Fruit fly (Drosophila melanogaster) whole organism, embryonic: ENCODE data around the gene CG3040.
A peak's percentile ranks its signal among the peaks of the same experiment; 100 is the strongest.

Experiments
- Asciz ChIP-seq: fragments of 200-800 bp; sonication (Bioruptor generic); optimal IDR thresholded peaks from 2 replicates; lab custom pipeline; 2017; ENCODE audit warnings: missing biosample characterization, mild to moderate bottlenecking, missing genetic modification characterization, missing genetic modification reagents
- BtbVII ChIP-seq: fragments of 200-800 bp; sonication (Bioruptor generic); optimal IDR thresholded peaks from 3 replicates; lab custom pipeline; 2017; ENCODE audit warnings: missing biosample characterization, mild to moderate bottlenecking, missing genetic modification characterization
- CG10274 ChIP-seq: fragments of 200-800 bp; sonication (Bioruptor generic); optimal IDR thresholded peaks from 3 replicates; lab custom pipeline; 2017; ENCODE audit warnings: missing biosample characterization, mild to moderate bottlenecking, missing genetic modification characterization
- CG10462 ChIP-seq: fragments of 200-800 bp; sonication (Bioruptor generic); optimal IDR thresholded peaks from 2 replicates; lab custom pipeline; 2016; ENCODE audit warnings: missing biosample characterization, missing genetic modification characterization
- CG12155 ChIP-seq: fragments of 200-800 bp; sonication (Bioruptor generic); optimal IDR thresholded peaks from 3 replicates; lab custom pipeline; 2016; ENCODE audit warnings: missing biosample characterization, missing genetic modification characterization
- CG13296 ChIP-seq: fragments of 200-800 bp; sonication (Bioruptor generic); optimal IDR thresholded peaks from 3 replicates; lab custom pipeline; 2018; ENCODE audit warnings: missing biosample characterization, mild to moderate bottlenecking, missing genetic modification characterization
- CG14014 ChIP-seq: fragments of 200-800 bp; sonication (Bioruptor generic); IDR thresholded peaks from 2 replicates; pipeline ENCODE4 v1.3.6; 2022; ENCODE audit warnings: missing biosample characterization, missing genetic modification characterization
- CG15479 ChIP-seq: fragments of 200-800 bp; sonication (Bioruptor generic); optimal IDR thresholded peaks from 3 replicates; lab custom pipeline; 2019; ENCODE audit warnings: missing biosample characterization, mild to moderate bottlenecking, missing genetic modification characterization, moderate library complexity
- CG15601 ChIP-seq: fragments of 200-800 bp; sonication (Bioruptor generic); optimal IDR thresholded peaks from 3 replicates; lab custom pipeline; 2019; ENCODE audit warnings: missing biosample characterization, mild to moderate bottlenecking, missing genetic modification characterization, moderate library complexity
- CG1603 ChIP-seq: fragments of 200-800 bp; sonication (Bioruptor generic); optimal IDR thresholded peaks from 2 replicates; lab custom pipeline; 2019; ENCODE audit warnings: missing biosample characterization, mild to moderate bottlenecking, missing genetic modification characterization, moderate library complexity
- CG17568 ChIP-seq: fragments of 200-800 bp; sonication (Bioruptor generic); optimal IDR thresholded peaks from 2 replicates; lab custom pipeline; 2018; ENCODE audit warnings: missing biosample characterization, mild to moderate bottlenecking, missing genetic modification characterization, moderate library complexity
- CG18599 ChIP-seq: fragments of 200-800 bp; sonication (Bioruptor generic); optimal IDR thresholded peaks from 3 replicates; lab custom pipeline; 2017; ENCODE audit warnings: missing biosample characterization, missing genetic modification characterization, mild to moderate bottlenecking, moderate library complexity, missing genetic modification reagents
- CG2116 ChIP-seq: fragments of 200-800 bp; sonication (Bioruptor generic); optimal IDR thresholded peaks from 3 replicates; lab custom pipeline; 2018; ENCODE audit warnings: missing biosample characterization, mild to moderate bottlenecking, missing genetic modification characterization
- CG2202 ChIP-seq: fragments of 200-800 bp; sonication (Bioruptor generic); optimal IDR thresholded peaks from 2 replicates; lab custom pipeline; 2018; ENCODE audit warnings: missing biosample characterization, mild to moderate bottlenecking, missing genetic modification characterization
- CG33557 ChIP-seq: fragments of 200-800 bp; sonication (Bioruptor generic); optimal IDR thresholded peaks from 2 replicates; lab custom pipeline; 2019; ENCODE audit warnings: missing biosample characterization, mild to moderate bottlenecking, missing genetic modification characterization, moderate library complexity
- CG3847 ChIP-seq: fragments of 200-800 bp; sonication (Bioruptor generic); IDR thresholded peaks from 2 replicates; pipeline ENCODE4 v1.3.6; 2022; ENCODE audit warnings: missing biosample characterization, missing genetic modification characterization
- CG4707 ChIP-seq: fragments of 200-800 bp; sonication (Bioruptor generic); optimal IDR thresholded peaks from 2 replicates; lab custom pipeline; 2018; ENCODE audit warnings: missing biosample characterization, mild to moderate bottlenecking, missing genetic modification characterization, moderate library complexity
- CG7987 ChIP-seq: fragments of 200-800 bp; sonication (Bioruptor generic); optimal IDR thresholded peaks from 2 replicates; lab custom pipeline; 2018; ENCODE audit warnings: missing biosample characterization, mild to moderate bottlenecking, missing genetic modification characterization, moderate library complexity
- CG8924 ChIP-seq: fragments of 200-800 bp; optimal IDR thresholded peaks from 3 replicates; lab custom pipeline; 2019; ENCODE audit warnings: missing biosample characterization, mild to moderate bottlenecking, missing genetic modification characterization, moderate library complexity
- CoRest ChIP-seq: fragments of 200-800 bp; sonication (Bioruptor generic); optimal IDR thresholded peaks from 3 replicates; lab custom pipeline; 2018; ENCODE audit warnings: missing biosample characterization, mild to moderate bottlenecking, missing genetic modification characterization, moderate library complexity
- CrebB ChIP-seq: fragments of 200-800 bp; sonication (Bioruptor generic); optimal IDR thresholded peaks from 3 replicates; lab custom pipeline; 2018; ENCODE audit warnings: missing biosample characterization, mild to moderate bottlenecking, missing genetic modification characterization
- D19A ChIP-seq: fragments of 200-800 bp; optimal IDR thresholded peaks from 3 replicates; lab custom pipeline; 2019; ENCODE audit warnings: missing biosample characterization, mild to moderate bottlenecking, missing genetic modification characterization, moderate library complexity
- Dfd ChIP-seq, 2 experiments: fragments of >200 bp; optimal IDR thresholded peaks; 2 replicates each; lab custom pipeline; 2017; ENCODE audit warnings: missing biosample characterization in 2 of 2, missing genetic modification characterization in 2 of 2
- Dref ChIP-seq: fragments of 200-800 bp; sonication (Bioruptor generic); IDR thresholded peaks from 2 replicates; pipeline ENCODE4 v1.3.6; 2022; ENCODE audit warnings: missing biosample characterization, missing genetic modification characterization
- ERR ChIP-seq: fragments of 200-800 bp; sonication (Bioruptor generic); optimal IDR thresholded peaks from 2 replicates; lab custom pipeline; 2016; ENCODE audit warnings: missing biosample characterization, missing genetic modification characterization
- Ets65A ChIP-seq: fragments of 200-800 bp; sonication (Bioruptor generic); peaks from one replicate; lab custom pipeline; 2016; ENCODE audit warnings: missing biosample characterization, missing genetic modification characterization
- Fer3 ChIP-seq: fragments of 200-800 bp; sonication (Bioruptor generic); optimal IDR thresholded peaks from 2 replicates; lab custom pipeline; 2018; ENCODE audit warnings: missing biosample characterization, mild to moderate bottlenecking, missing genetic modification characterization, moderate library complexity
- HLH3B ChIP-seq: fragments of 200-800 bp; sonication (Bioruptor generic); IDR thresholded peaks from 2 replicates; pipeline ENCODE4 v1.3.6; 2022; ENCODE audit warnings: missing biosample characterization, missing genetic modification characterization
- Hmr ChIP-seq: fragments of 200-800 bp; sonication (Bioruptor generic); optimal IDR thresholded peaks from 3 replicates; lab custom pipeline; 2017; ENCODE audit warnings: mild to moderate bottlenecking, missing biosample characterization, missing genetic modification reagents, missing genetic modification characterization
- Kr ChIP-seq: fragments of 200-800 bp; sonication (Bioruptor generic); optimal IDR thresholded peaks from 2 replicates; lab custom pipeline; 2017; ENCODE audit warnings: missing biosample characterization, mild to moderate bottlenecking, missing genetic modification characterization
- Med ChIP-seq: fragments of 200-800 bp; sonication (Bioruptor generic); peaks from one replicate; lab custom pipeline; 2016; ENCODE audit warnings: missing biosample characterization, missing genetic modification characterization, mild to moderate bottlenecking, inconsistent platforms, moderate library complexity
- NC2β ChIP-seq: fragments of 200-800 bp; sonication (Bioruptor generic); optimal IDR thresholded peaks from 2 replicates; lab custom pipeline; 2016; ENCODE audit warnings: missing biosample characterization, missing genetic modification characterization
- NfI ChIP-seq: fragments of 200-800 bp; sonication (Bioruptor generic); optimal IDR thresholded peaks from 3 replicates; lab custom pipeline; 2018; ENCODE audit warnings: missing biosample characterization, mild to moderate bottlenecking, missing genetic modification characterization, moderate library complexity
- PHDP ChIP-seq: fragments of 200-800 bp; sonication (Bioruptor generic); optimal IDR thresholded peaks from 3 replicates; lab custom pipeline; 2018; ENCODE audit warnings: missing biosample characterization, mild to moderate bottlenecking, missing genetic modification characterization, moderate library complexity
- Tbp ChIP-seq: fragments of >200 bp; optimal IDR thresholded peaks from 2 replicates; lab custom pipeline; 2018; ENCODE audit warnings: missing biosample characterization, missing genetic modification characterization
- Vsx1 ChIP-seq: fragments of 200-800 bp; sonication (Bioruptor generic); optimal IDR thresholded peaks from 2 replicates; lab custom pipeline; 2017; ENCODE audit warnings: missing biosample characterization, mild to moderate bottlenecking, missing genetic modification characterization, missing genetic modification reagents
- ac ChIP-seq: fragments of 200-800 bp; sonication (Bioruptor generic); optimal IDR thresholded peaks from 3 replicates; lab custom pipeline; 2017; ENCODE audit warnings: missing biosample characterization, mild to moderate bottlenecking, missing genetic modification characterization
- az2 ChIP-seq: fragments of 200-800 bp; sonication (Bioruptor generic); optimal IDR thresholded peaks from 3 replicates; lab custom pipeline; 2016; ENCODE audit warnings: missing biosample characterization, missing genetic modification characterization
- cg ChIP-seq: fragments of 200-800 bp; sonication (Bioruptor generic); optimal IDR thresholded peaks from 3 replicates; lab custom pipeline; 2019; ENCODE audit warnings: missing biosample characterization, mild to moderate bottlenecking, missing genetic modification characterization, moderate library complexity
- dan ChIP-seq: fragments of 200-800 bp; sonication (Bioruptor generic); IDR thresholded peaks from 2 replicates; pipeline ENCODE4 v1.3.6; 2022; ENCODE audit warnings: missing biosample characterization, missing genetic modification characterization
- fd102C ChIP-seq: fragments of 200-800 bp; sonication (Bioruptor generic); optimal IDR thresholded peaks from 2 replicates; lab custom pipeline; 2018; ENCODE audit warnings: missing biosample characterization, mild to moderate bottlenecking, missing genetic modification characterization, moderate library complexity
- fru ChIP-seq: fragments of >200 bp; optimal IDR thresholded peaks from 2 replicates; lab custom pipeline; 2017
- gce ChIP-seq: fragments of 200-800 bp; sonication (Bioruptor generic); IDR thresholded peaks from 3 replicates; pipeline ENCODE4 v1.3.6; 2022; ENCODE audit warnings: missing biosample characterization, missing genetic modification characterization
- gsb-n ChIP-seq: fragments of 200-800 bp; sonication (Bioruptor generic); optimal IDR thresholded peaks from 3 replicates; lab custom pipeline; 2018; ENCODE audit warnings: missing biosample characterization, mild to moderate bottlenecking, missing genetic modification characterization
- h ChIP-seq: fragments of >200 bp; optimal IDR thresholded peaks from 2 replicates; lab custom pipeline; 2017
- jigr1 ChIP-seq: fragments of 200-800 bp; sonication (Bioruptor generic); IDR thresholded peaks from 3 replicates; pipeline ENCODE4 v1.3.6; 2022; ENCODE audit warnings: missing biosample characterization, missing genetic modification characterization
- kah ChIP-seq: fragments of 200-800 bp; sonication (Bioruptor generic); optimal IDR thresholded peaks from 2 replicates; lab custom pipeline; 2018; ENCODE audit warnings: missing biosample characterization, mild to moderate bottlenecking, missing genetic modification characterization
- sens ChIP-seq: fragments of 200-800 bp; sonication (Bioruptor generic); peaks from one replicate; lab custom pipeline; 2016; ENCODE audit warnings: missing biosample characterization, missing genetic modification characterization
- seq ChIP-seq: fragments of 200-800 bp; sonication (Bioruptor generic); IDR thresholded peaks from 2 replicates; pipeline ENCODE4 v1.3.6; 2022; ENCODE audit warnings: missing biosample characterization, missing genetic modification characterization
- twi ChIP-seq: fragments of 200-800 bp; optimal IDR thresholded peaks from 2 replicates; lab custom pipeline; 2019; ENCODE audit warnings: missing biosample characterization, mild to moderate bottlenecking, missing genetic modification characterization, moderate library complexity
- wek ChIP-seq: fragments of 200-800 bp; sonication (Bioruptor generic); optimal IDR thresholded peaks from 3 replicates; lab custom pipeline; 2018; ENCODE audit warnings: missing biosample characterization, mild to moderate bottlenecking, missing genetic modification characterization, moderate library complexity
- yki ChIP-seq: fragments of >200 bp; optimal IDR thresholded peaks from 3 replicates; lab custom pipeline; 2018
- zfh2 ChIP-seq: fragments of 200-800 bp; sonication (Bioruptor generic); optimal IDR thresholded peaks from 2 replicates; lab custom pipeline; 2016; ENCODE audit warnings: missing biosample characterization, missing genetic modification characterization

The CG3040 gene

dm6 chrX:6937417-6937816, 35.8 kb downstream of the CG3040 start (continued):
- TF ChIP-seq dan (GFP tag; lab: Robert Waterston, UW): no peak
- TF ChIP-seq CG18599: no peak
- TF ChIP-seq CoRest: peak; percentile 21
- no peak for TF ChIP-seq yki (lab: Kevin White, UChicago)
- peak; percentile 16 for TF ChIP-seq PHDP (tag; lab: Kevin White, UChicago)
- TF ChIP-seq Kr (GFP tag; lab: Kevin White, UChicago): peak; percentile 93
- TF ChIP-seq CG15601: peak; percentile 13
- no peak for TF ChIP-seq jigr1 (GFP tag; lab: Robert Waterston, UW)
- TF ChIP-seq CG15479 (GFP tag; lab: Kevin White, UChicago): peak; percentile 83
- no peak for TF ChIP-seq Asciz (GFP tag; lab: Kevin White, UChicago)
- peak; percentile 17 for TF ChIP-seq CG17568 (GFP tag; lab: Kevin White, UChicago)
- TF ChIP-seq Med (GFP tag; lab: Kevin White, UChicago): peak; percentile 25
- no peak for TF ChIP-seq NfI
- peak; percentile 18 for TF ChIP-seq gsb-n (tag; lab: Kevin White, UChicago)
- TF ChIP-seq CG4707 (GFP tag; lab: Kevin White, UChicago): no peak
- peak; percentile 47 for TF ChIP-seq CG1603 (tag; lab: Kevin White, UChicago)
- TF ChIP-seq D19A (tag; lab: Kevin White, UChicago): no peak
- peak; percentile 82 for TF ChIP-seq twi (tag; lab: Kevin White, UChicago)
- no peak for TF ChIP-seq CG13296 (GFP tag; lab: Kevin White, UChicago)
- TF ChIP-seq h: no peak
- TF ChIP-seq az2 (GFP tag; lab: Kevin White, UChicago): no peak
- TF ChIP-seq CG7987 (GFP tag; lab: Kevin White, UChicago): no peak
- peak; percentile 86 for TF ChIP-seq Ets65A (GFP tag; lab: Kevin White, UChicago)
- TF ChIP-seq Hmr (GFP tag; lab: Kevin White, UChicago): no peak
- TF ChIP-seq kah (GFP tag; lab: Kevin White, UChicago): no peak
- no peak for TF ChIP-seq Fer3 (tag; lab: Kevin White, UChicago)
- peak; percentile 48 for TF ChIP-seq cg (GFP tag; lab: Kevin White, UChicago)
- TF ChIP-seq fru: no peak
- TF ChIP-seq CG2202 (tag; lab: Kevin White, UChicago): peak; percentile 54
- no peak for TF ChIP-seq CG14014
- no peak for TF ChIP-seq CG3847 (GFP tag; lab: Robert Waterston, UW)
- no peak for TF ChIP-seq BtbVII
- no peak for TF ChIP-seq NC2β (GFP tag; lab: Kevin White, UChicago)
- no peak for TF ChIP-seq Tbp (GFP tag; lab: Kevin White, UChicago)
- no peak for TF ChIP-seq CG12155
- peak; percentile 15 for TF ChIP-seq fd102C
- TF ChIP-seq CG10274: no peak
- TF ChIP-seq HLH3B: no peak
- no peak for TF ChIP-seq CG8924 (tag; lab: Kevin White, UChicago)
- TF ChIP-seq CG10462 (GFP tag; lab: Kevin White, UChicago): peak; percentile 10
- peak; percentile 20 for TF ChIP-seq CrebB (tag; lab: Kevin White, UChicago)
- no peak for TF ChIP-seq zfh2 (GFP tag; lab: Kevin White, UChicago)
- TF ChIP-seq Vsx1: no peak
- TF ChIP-seq gce (GFP tag; lab: Robert Waterston, UW): no peak
- TF ChIP-seq ERR (GFP tag; lab: Kevin White, UChicago): no peak
- peak; percentile 48 for TF ChIP-seq sens (GFP tag; lab: Kevin White, UChicago)
- peak; percentile 9 for TF ChIP-seq CG2116 (GFP tag; lab: Kevin White, UChicago)
- TF ChIP-seq Dfd (GFP tag; optimal IDR thresholded peaks at IDR 0.05; lab: Kevin White, UChicago): no peak
- peak; percentile 53 for TF ChIP-seq CG33557 (GFP tag; lab: Kevin White, UChicago)
- TF ChIP-seq Dref (GFP tag; lab: Robert Waterston, UW): no peak
- TF ChIP-seq ac (GFP tag; lab: Kevin White, UChicago): peak; percentile 70
- no peak for TF ChIP-seq seq
- TF ChIP-seq wek (GFP tag; lab: Kevin White, UChicago): peak; percentile 45
